Fruit fly (Drosophila melanogaster): ENCODE data around the gene CG9813.

DNA sequence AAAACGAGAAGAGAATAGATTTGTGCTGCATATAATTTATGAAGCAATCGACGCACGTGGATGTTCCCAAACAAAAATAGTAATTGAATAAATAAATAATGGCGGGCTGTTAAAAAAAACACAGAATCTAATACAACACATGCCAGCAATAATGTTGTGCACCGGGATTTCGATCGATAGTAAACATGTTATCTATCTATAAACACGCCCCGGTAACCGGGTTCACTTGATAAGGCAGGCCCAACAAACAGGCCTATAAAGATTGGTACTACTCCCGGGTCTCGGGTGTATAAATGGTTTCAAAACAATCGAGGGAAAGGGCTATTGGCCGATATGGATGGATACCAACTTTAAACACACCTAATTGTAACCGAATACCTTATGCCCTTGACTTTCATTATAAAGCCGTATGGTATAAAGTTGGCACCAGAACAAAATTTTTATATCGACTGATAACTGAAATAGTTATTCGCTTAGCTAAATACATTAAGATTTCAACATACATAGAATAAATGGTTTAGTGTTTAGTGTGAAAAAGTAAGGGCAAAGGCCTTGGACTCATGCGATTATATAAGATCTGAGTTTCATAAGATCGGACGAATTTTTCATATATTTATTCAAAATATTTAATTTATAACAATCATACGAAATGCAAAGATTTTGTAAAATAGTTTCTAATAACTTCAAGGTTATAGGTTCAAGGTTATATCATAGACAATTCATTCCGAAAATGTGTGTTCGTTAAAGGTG, 13.7 kb downstream of the CG9813 start:
- TF ChIP-seq HLH4C (GFP tag; IDR thresholded peaks at IDR 0.05; ENCODE audit: partially characterized antibody), result no peak
- no peak for TF ChIP-seq sim (GFP tag; IDR thresholded peaks at IDR 0.05)
- no peak for TF ChIP-seq CG2678 (tag; optimal IDR thresholded peaks at IDR 0.05)
